Worm (Caenorhabditis elegans): ENCODE results near the gene C34F11.2.

DNA sequence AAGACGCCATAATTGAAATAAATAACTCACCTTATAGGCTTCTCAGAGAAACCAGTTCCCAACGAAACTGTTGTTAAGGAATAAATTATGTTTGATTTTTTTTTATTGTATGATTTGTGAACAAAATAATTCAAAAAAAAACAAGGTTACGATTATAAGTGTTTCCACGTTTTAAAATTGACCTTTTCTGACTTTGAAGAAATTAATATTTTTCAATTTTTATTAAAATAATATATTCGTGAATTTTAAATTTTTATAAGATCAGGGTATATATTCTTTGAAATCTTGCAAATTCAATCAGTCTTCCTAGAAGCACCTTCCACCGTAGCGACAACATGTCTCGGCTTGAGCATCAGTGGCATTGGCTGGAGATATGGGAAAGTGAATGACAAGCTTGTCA lies 37.7 kb upstream of the C34F11.2 start, which contains the start of gene C27D6.3:
- TF ChIP-seq egl-27 (tag; optimal IDR thresholded peaks at IDR 0.05) (no peak), dmd-4 (tag; optimal IDR thresholded peaks at IDR 0.05) (no peak), nhr-10 (tag; optimal IDR thresholded peaks at IDR 0.05) (no peak), alr-1 (tag; optimal IDR thresholded peaks at IDR 0.05) (no peak), nhr-12 (tag; optimal IDR thresholded peaks at IDR 0.05) (no peak), sma-3 (GFP tag; optimal IDR thresholded peaks at IDR 0.05) (no peak), lin-11 (tag; optimal IDR thresholded peaks at IDR 0.05) (no peak), fos-1 (tag; optimal IDR thresholded peaks at IDR 0.05) (no peak), nhr-237 (tag; optimal IDR thresholded peaks at IDR 0.05) (no peak), aly-2 (tag; optimal IDR thresholded peaks at IDR 0.05) (no peak), unc-62 (GFP tag; optimal IDR thresholded peaks at IDR 0.05) (no peak), lsy-2 (tag; optimal IDR thresholded peaks at IDR 0.05) (no peak)
